Worm (Caenorhabditis elegans): Measurements from ENCODE around the gene asb-1.

DNA sequence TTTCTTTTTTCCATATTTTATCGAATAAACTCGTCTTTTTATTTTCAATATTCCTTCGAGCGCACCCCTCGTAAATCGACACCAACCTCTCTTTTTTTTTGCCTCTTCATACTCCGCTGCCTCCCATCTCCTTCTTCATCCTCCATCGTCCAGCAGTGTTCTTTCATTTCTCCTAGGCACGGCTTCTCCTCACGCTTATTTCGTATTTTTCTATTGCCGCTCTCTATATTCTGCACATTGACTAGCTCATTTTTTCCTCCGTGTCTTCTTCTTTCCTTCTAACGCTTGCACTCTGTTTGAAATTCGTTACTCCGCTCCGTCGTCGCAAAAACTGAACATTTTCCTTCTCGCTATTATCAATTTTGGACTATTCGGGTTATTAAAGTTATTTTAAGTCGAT, 40.3 kb downstream of the asb-1 start:
- TF ChIP-seq him-1 (tag; optimal IDR thresholded peaks at IDR 0.05) (no peak), dao-5 (tag; optimal IDR thresholded peaks at IDR 0.05) (no peak), W03F9.2 (tag; optimal IDR thresholded peaks at IDR 0.05) (no peak)

All from whole organism, L4/young adult.